Fruit fly (Drosophila melanogaster) whole organism, prepupa: ENCODE results near the gene Jarid2.

Experiments used
- CG11294 ChIP-seq: fragments of 200-800 bp; sonication (Bioruptor generic); IDR thresholded peaks from 2 replicates; pipeline ENCODE4 v1.3.6; 2022; ENCODE audit warnings: missing biosample characterization, missing genetic modification characterization
- CG15336 ChIP-seq: fragments of 200-800 bp; sonication (Bioruptor generic); IDR thresholded peaks from 2 replicates; pipeline ENCODE4 v1.3.6; 2022; ENCODE audit warnings: missing biosample characterization, missing genetic modification characterization
- CG1621 ChIP-seq: fragments of 200-800 bp; sonication (Bioruptor generic); optimal IDR thresholded peaks from 3 replicates; lab custom pipeline; 2018; ENCODE audit warnings: missing biosample characterization, mild to moderate bottlenecking, missing genetic modification characterization
- CG3032 ChIP-seq: fragments of 200-800 bp; optimal IDR thresholded peaks from 2 replicates; lab custom pipeline; 2019; ENCODE audit warnings: missing biosample characterization, mild to moderate bottlenecking, missing genetic modification characterization, moderate library complexity
- CG31627 ChIP-seq: fragments of 200-800 bp; sonication (Bioruptor generic); optimal IDR thresholded peaks from 3 replicates; lab custom pipeline; 2016; ENCODE audit warnings: missing biosample characterization, missing genetic modification characterization
- CG32006 ChIP-seq: fragments of 200-800 bp; sonication (Bioruptor generic); optimal IDR thresholded peaks from 3 replicates; lab custom pipeline; 2017; ENCODE audit warnings: missing biosample characterization, mild to moderate bottlenecking, missing genetic modification characterization
- CG6163 ChIP-seq: fragments of 200-800 bp; sonication (Bioruptor generic); IDR thresholded peaks from 3 replicates; pipeline ENCODE4 v1.3.6; 2022; ENCODE audit warnings: missing biosample characterization, missing genetic modification characterization
- CG6276 ChIP-seq: fragments of 200-800 bp; sonication (Bioruptor generic); optimal IDR thresholded peaks from 2 replicates; lab custom pipeline; 2017; ENCODE audit warnings: missing biosample characterization, mild to moderate bottlenecking, missing genetic modification characterization
- CG6792 ChIP-seq: fragments of 200-800 bp; sonication (Bioruptor generic); optimal IDR thresholded peaks from 3 replicates; lab custom pipeline; 2016; ENCODE audit warnings: missing biosample characterization, missing genetic modification characterization
- CG6808 ChIP-seq: fragments of 200-800 bp; sonication (Bioruptor generic); optimal IDR thresholded peaks from 3 replicates; lab custom pipeline; 2017; ENCODE audit warnings: missing biosample characterization, missing genetic modification characterization, mild to moderate bottlenecking, moderate library complexity, missing genetic modification reagents
- CG8119 ChIP-seq: fragments of 200-800 bp; sonication (Bioruptor generic); IDR thresholded peaks from 3 replicates; pipeline ENCODE4 v1.3.6; 2022; ENCODE audit warnings: missing biosample characterization, missing genetic modification characterization
- CG8632 ChIP-seq: fragments of 200-800 bp; sonication (Bioruptor generic); optimal IDR thresholded peaks from 3 replicates; lab custom pipeline; 2016; ENCODE audit warnings: missing biosample characterization, missing genetic modification characterization
- CG9139 ChIP-seq: fragments of 200-800 bp; sonication (Bioruptor generic); optimal IDR thresholded peaks from 3 replicates; lab custom pipeline; 2017; ENCODE audit warnings: missing biosample characterization, mild to moderate bottlenecking, missing genetic modification characterization
- Eip75B ChIP-seq: fragments of 200-800 bp; sonication (Bioruptor generic); optimal IDR thresholded peaks from 3 replicates; lab custom pipeline; 2016; ENCODE audit warnings: missing biosample characterization, missing genetic modification characterization
- Eip78C ChIP-seq: fragments of 200-800 bp; sonication (Bioruptor generic); peaks from one replicate; lab custom pipeline; 2016; ENCODE audit warnings: missing biosample characterization, missing genetic modification characterization
- Hr39 ChIP-seq: fragments of 200-800 bp; sonication (Bioruptor generic); optimal IDR thresholded peaks from 2 replicates; lab custom pipeline; 2016; ENCODE audit warnings: missing biosample characterization, missing genetic modification characterization
- Hr4 ChIP-seq: fragments of 200-800 bp; sonication (Bioruptor generic); optimal IDR thresholded peaks from 3 replicates; lab custom pipeline; 2016; ENCODE audit warnings: missing biosample characterization, missing genetic modification characterization
- Lpt ChIP-seq: fragments of 200-800 bp; sonication (Bioruptor generic); optimal IDR thresholded peaks from 3 replicates; lab custom pipeline; 2016; ENCODE audit warnings: missing biosample characterization, missing genetic modification characterization
- Met ChIP-seq: fragments of 200-800 bp; sonication (Bioruptor generic); optimal IDR thresholded peaks from 3 replicates; lab custom pipeline; 2016; ENCODE audit warnings: missing biosample characterization, missing genetic modification characterization
- OdsH ChIP-seq: fragments of 200-800 bp; sonication (Bioruptor generic); optimal IDR thresholded peaks from 3 replicates; lab custom pipeline; 2016; ENCODE audit warnings: missing biosample characterization, missing genetic modification characterization
- Sox102F ChIP-seq: fragments of 200-800 bp; sonication (Bioruptor generic); optimal IDR thresholded peaks from 2 replicates; lab custom pipeline; 2016; ENCODE audit warnings: missing biosample characterization, mild to moderate bottlenecking, missing genetic modification characterization
- Sox14 ChIP-seq: fragments of 200-800 bp; sonication (Bioruptor generic); optimal IDR thresholded peaks from 3 replicates; lab custom pipeline; 2016; ENCODE audit warnings: missing biosample characterization, missing genetic modification characterization
- Sox15 ChIP-seq: fragments of 200-800 bp; sonication (Bioruptor generic); optimal IDR thresholded peaks from 3 replicates; lab custom pipeline; 2016; ENCODE audit warnings: missing biosample characterization, missing genetic modification characterization
- achi ChIP-seq: fragments of 200-800 bp; sonication (Bioruptor generic); optimal IDR thresholded peaks from 3 replicates; lab custom pipeline; 2016; ENCODE audit warnings: missing biosample characterization, missing genetic modification characterization
- acj6 ChIP-seq: fragments of 200-800 bp; sonication (Bioruptor generic); optimal IDR thresholded peaks from 3 replicates; lab custom pipeline; 2016; ENCODE audit warnings: missing biosample characterization, missing genetic modification characterization
- cyc ChIP-seq: fragments of 200-800 bp; sonication (Bioruptor generic); optimal IDR thresholded peaks from 3 replicates; lab custom pipeline; 2016; ENCODE audit warnings: missing biosample characterization, missing genetic modification characterization
- dac ChIP-seq: fragments of 200-800 bp; sonication (Bioruptor generic); optimal IDR thresholded peaks from 2 replicates; lab custom pipeline; 2017; ENCODE audit warnings: missing biosample characterization, mild to moderate bottlenecking, missing genetic modification characterization
- eg ChIP-seq: fragments of 200-800 bp; sonication (Bioruptor generic); IDR thresholded peaks from 3 replicates; pipeline ENCODE4 v1.3.6; 2022; ENCODE audit warnings: missing biosample characterization, missing genetic modification characterization
- esn ChIP-seq: fragments of 200-800 bp; sonication (Bioruptor generic); optimal IDR thresholded peaks from 2 replicates; lab custom pipeline; 2016; ENCODE audit warnings: missing biosample characterization, mild to moderate bottlenecking, missing genetic modification characterization, moderate library complexity
- fd59A ChIP-seq: fragments of 200-800 bp; sonication (Bioruptor generic); optimal IDR thresholded peaks from 2 replicates; lab custom pipeline; 2017; ENCODE audit warnings: missing biosample characterization, mild to moderate bottlenecking, missing genetic modification characterization, missing genetic modification reagents
- fd85E ChIP-seq: fragments of 200-800 bp; sonication (Bioruptor generic); optimal IDR thresholded peaks from 3 replicates; lab custom pipeline; 2016; ENCODE audit warnings: missing biosample characterization, missing genetic modification characterization
- lz ChIP-seq: fragments of 200-800 bp; sonication (Bioruptor generic); optimal IDR thresholded peaks from 3 replicates; lab custom pipeline; 2016; ENCODE audit warnings: missing biosample characterization, missing genetic modification characterization
- net ChIP-seq: fragments of 200-800 bp; sonication (Bioruptor generic); optimal IDR thresholded peaks from 3 replicates; lab custom pipeline; 2016; ENCODE audit warnings: missing biosample characterization, missing genetic modification characterization
- pdm3 ChIP-seq: fragments of 200-800 bp; sonication (Bioruptor generic); optimal IDR thresholded peaks from 3 replicates; lab custom pipeline; 2016; ENCODE audit warnings: missing biosample characterization, missing genetic modification characterization
- salr ChIP-seq, 2 experiments: fragments of 200-800 bp; sonication (Bioruptor generic); optimal IDR thresholded peaks; 3 replicates each; lab custom pipeline; 2016 to 2018; ENCODE audit warnings: missing biosample characterization in 2 of 2, missing genetic modification characterization in 2 of 2, mild to moderate bottlenecking in 1 of 2
- ss ChIP-seq, 2 experiments: fragments of 200-800 bp; sonication (Bioruptor generic); optimal IDR thresholded peaks; 2 replicates in 1 of 2; 3 replicates in 1 of 2; lab custom pipeline; 2017 to 2018; ENCODE audit warnings: mild to moderate bottlenecking in 2 of 2, missing biosample characterization in 2 of 2, missing genetic modification characterization in 2 of 2, moderate library complexity in 1 of 2
- svp ChIP-seq: fragments of 200-800 bp; sonication (Bioruptor generic); peaks from one replicate; lab custom pipeline; 2016; ENCODE audit warnings: missing biosample characterization, missing genetic modification characterization
- topi ChIP-seq: fragments of 200-800 bp; sonication (Bioruptor generic); optimal IDR thresholded peaks from 3 replicates; lab custom pipeline; 2016; ENCODE audit warnings: missing biosample characterization, missing genetic modification characterization
- vri ChIP-seq: fragments of 200-800 bp; sonication (Bioruptor generic); optimal IDR thresholded peaks from 3 replicates; lab custom pipeline; 2016; ENCODE audit warnings: missing biosample characterization, mild to moderate bottlenecking, missing genetic modification characterization

The Jarid2 gene

DNA sequence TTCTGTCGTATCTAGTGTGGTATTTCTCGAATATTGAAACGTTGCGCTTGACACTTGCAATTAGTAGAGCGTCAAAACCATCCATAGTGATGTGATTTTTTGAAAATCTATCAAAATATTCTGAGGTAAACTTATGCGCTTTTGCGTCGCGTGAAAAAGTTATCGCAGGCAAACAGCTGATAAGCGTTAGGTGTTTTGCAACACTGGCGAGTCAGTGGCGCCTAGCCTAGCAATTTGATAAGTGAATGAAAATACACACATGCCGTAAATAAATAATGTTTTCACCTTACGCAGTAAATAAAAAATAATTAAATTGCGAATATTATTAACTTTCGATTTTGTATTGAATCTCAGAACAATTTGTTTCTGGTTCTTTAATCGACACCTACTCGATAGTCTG is 41.5 kb upstream of the Jarid2 start, which contains the start of gene CG42526:
Gene CG42526, minus strand, starts transcription at position 85 of the 400 bp plus-strand sequence.
- TF ChIP-seq acj6 = peak; percentile 51
- TF ChIP-seq Eip75B (GFP tag; lab: Kevin White, UChicago) = peak; percentile 59
- peak; percentile 57 for TF ChIP-seq CG15336
- peak; percentile 12 for TF ChIP-seq CG6792 (GFP tag; lab: Kevin White, UChicago)
- TF ChIP-seq Hr39 = peak; percentile 71
- peak; percentile 32 for TF ChIP-seq net (GFP tag; lab: Kevin White, UChicago)
- TF ChIP-seq fd59A (GFP tag; lab: Kevin White, UChicago) = no peak
- TF ChIP-seq Sox14 (GFP tag; lab: Kevin White, UChicago) = peak; percentile 58
- TF ChIP-seq svp = peak; percentile 77
- TF ChIP-seq Lpt (GFP tag; lab: Kevin White, UChicago) = no peak
- TF ChIP-seq cyc = no peak
- TF ChIP-seq CG9139 (GFP tag; lab: Kevin White, UChicago) = no peak
- no peak for TF ChIP-seq CG6163
- peak; percentile 67 for TF ChIP-seq OdsH
- TF ChIP-seq CG8119 (GFP tag; lab: Robert Waterston, UW) = peak; percentile 35; the same call in 1 of the 3 replicates
- peak; percentile 41 for TF ChIP-seq vri (GFP tag; lab: Kevin White, UChicago)
- TF ChIP-seq lz = peak; percentile 57
- TF ChIP-seq CG32006 (GFP tag; lab: Kevin White, UChicago) = peak; percentile 56
- peak; percentile 28 for TF ChIP-seq Sox15 (GFP tag; lab: Kevin White, UChicago)
- TF ChIP-seq Hr4 (GFP tag; lab: Kevin White, UChicago) = peak; percentile 79
- TF ChIP-seq Sox102F (GFP tag; lab: Kevin White, UChicago) = peak; percentile 60
- TF ChIP-seq Met (GFP tag; lab: Kevin White, UChicago) = peak; percentile 63
- TF ChIP-seq achi (GFP tag; lab: Kevin White, UChicago) = peak; percentile 65
- peak; percentile 33 for TF ChIP-seq topi (GFP tag; lab: Kevin White, UChicago)
- peak; percentile 78 for TF ChIP-seq esn (GFP tag; lab: Kevin White, UChicago)
- TF ChIP-seq salr (GFP tag; optimal IDR thresholded peaks at IDR 0.05; lab: Kevin White, UChicago) = peak in 1 of 2 experiments; percentile 43
- peak; percentile 24 for TF ChIP-seq CG3032 (tag; lab: Kevin White, UChicago)
- TF ChIP-seq ss (GFP tag; optimal IDR thresholded peaks at IDR 0.05; lab: Kevin White, UChicago) = no peak
- peak; percentile 75 for TF ChIP-seq pdm3 (GFP tag; lab: Kevin White, UChicago)
- TF ChIP-seq CG11294 (GFP tag; lab: Robert Waterston, UW) = no peak
- TF ChIP-seq fd85E (GFP tag; lab: Kevin White, UChicago) = no peak
- peak; percentile 61 for TF ChIP-seq Eip78C (GFP tag; lab: Kevin White, UChicago)
- TF ChIP-seq CG31627 (GFP tag; lab: Kevin White, UChicago) = peak; percentile 67
- TF ChIP-seq CG6276 (GFP tag; lab: Kevin White, UChicago) = no peak
- TF ChIP-seq CG1621 (tag; lab: Kevin White, UChicago) = no peak
- TF ChIP-seq CG8632 (GFP tag; lab: Kevin White, UChicago) = peak; percentile 14
- TF ChIP-seq, all 60 proteins: peak for 26

dm6 chr3L:9435831-9436230 is 41.0 kb upstream of the Jarid2 start:
- no peak for TF ChIP-seq dac (GFP tag; lab: Kevin White, UChicago)
- no peak for TF ChIP-seq CG6792 (GFP tag; lab: Kevin White, UChicago)
- TF ChIP-seq CG31627 (GFP tag; lab: Kevin White, UChicago) = no peak
- no peak for TF ChIP-seq CG6808 (GFP tag; lab: Kevin White, UChicago)
- no peak for TF ChIP-seq CG3032 (tag; lab: Kevin White, UChicago)
- no peak for TF ChIP-seq Sox102F (GFP tag; lab: Kevin White, UChicago)
- no peak for TF ChIP-seq eg (GFP tag; lab: Robert Waterston, UW)
- no peak for TF ChIP-seq acj6
- TF ChIP-seq CG6276 (GFP tag; lab: Kevin White, UChicago) = no peak
- no peak for TF ChIP-seq CG6163
